Worm (Caenorhabditis elegans) whole organism, L2 larva: ENCODE measurements around the gene F38E11.6.

Source experiments
- C34F6.9 ChIP-seq: fragments of 150-350 bp; optimal IDR thresholded peaks from 2 replicates; lab custom pipeline; 2014; ENCODE audit warnings: missing biosample characterization, missing genetic modification characterization
- F13H6.1 ChIP-seq: sonication (generic microtip); optimal IDR thresholded peaks from 2 replicates; lab custom pipeline; 2016; ENCODE audit warnings: missing genetic modification characterization, missing compliant biosample characterization
- R02D3.7 ChIP-seq: fragments of 150-350 bp; optimal IDR thresholded peaks from 2 replicates; lab custom pipeline; 2014; ENCODE audit warnings: missing biosample characterization, missing genetic modification characterization
- Y55F3AM.14 ChIP-seq: fragments of 200-800 bp; sonication (Bioruptor generic); optimal IDR thresholded peaks from 2 replicates; lab custom pipeline; 2018; ENCODE audit warnings: mild to moderate bottlenecking, missing genetic modification characterization, missing compliant biosample characterization
- ZK546.5 ChIP-seq: sonication (generic microtip); optimal IDR thresholded peaks from 2 replicates; lab custom pipeline; 2017; ENCODE audit warnings: missing biosample characterization, missing genetic modification characterization
- alr-1 ChIP-seq: fragments of 150-350 bp; optimal IDR thresholded peaks from 2 replicates; lab custom pipeline; 2014; ENCODE audit warnings: missing biosample characterization, missing genetic modification characterization
- aly-2 ChIP-seq: fragments of 150-350 bp; optimal IDR thresholded peaks from 2 replicates; lab custom pipeline; 2014; ENCODE audit warnings: missing biosample characterization, missing genetic modification characterization
- ama-1 ChIP-seq: fragments of 150-350 bp; optimal IDR thresholded peaks from 2 replicates; lab custom pipeline; 2018; ENCODE audit warnings: inconsistent platforms
- blmp-1 ChIP-seq: sonication (generic microtip); optimal IDR thresholded peaks from 2 replicates; lab custom pipeline; 2017; ENCODE audit warnings: missing genetic modification characterization, mild to moderate bottlenecking, missing compliant biosample characterization, antibody characterized with exemption, moderate library complexity; ENCODE audit not compliant: insufficient read depth
- ceh-16 ChIP-seq: fragments of 150-350 bp; optimal IDR thresholded peaks from 2 replicates; lab custom pipeline; 2014; ENCODE audit warnings: missing biosample characterization, missing genetic modification characterization
- crh-2 ChIP-seq: sonication (generic microtip); optimal IDR thresholded peaks from 2 replicates; lab custom pipeline; 2017; ENCODE audit warnings: missing biosample characterization, missing genetic modification characterization
- dmd-4 ChIP-seq: sonication (generic microtip); optimal IDR thresholded peaks from 2 replicates; lab custom pipeline; 2017; ENCODE audit warnings: missing biosample characterization, missing genetic modification characterization
- egl-27 ChIP-seq: sonication (generic microtip); optimal IDR thresholded peaks from 3 replicates; lab custom pipeline; 2017; ENCODE audit warnings: missing biosample characterization, missing genetic modification reagents, missing genetic modification characterization
- elt-1 ChIP-seq: fragments of 150-350 bp; optimal IDR thresholded peaks from 2 replicates; lab custom pipeline; 2014; ENCODE audit warnings: missing biosample characterization, missing genetic modification characterization
- elt-3 ChIP-seq: sonication (generic microtip); optimal IDR thresholded peaks from 2 replicates; lab custom pipeline; 2017; ENCODE audit warnings: missing biosample characterization, missing genetic modification characterization
- fos-1 ChIP-seq: fragments of 150-350 bp; optimal IDR thresholded peaks from 2 replicates; lab custom pipeline; 2014; ENCODE audit warnings: missing biosample characterization, missing genetic modification characterization
- gmeb-1 ChIP-seq: fragments of 150-350 bp; optimal IDR thresholded peaks from 2 replicates; lab custom pipeline; 2014; ENCODE audit warnings: missing biosample characterization, missing genetic modification characterization
- lin-11 ChIP-seq: fragments of 150-350 bp; sonication (generic microtip); optimal IDR thresholded peaks from 2 replicates; lab custom pipeline; 2014; ENCODE audit warnings: missing biosample characterization, missing genetic modification characterization, inconsistent platforms, mixed read lengths
- lin-13 ChIP-seq: fragments of 150-350 bp; optimal IDR thresholded peaks from 2 replicates; lab custom pipeline; 2014; ENCODE audit warnings: missing biosample characterization, missing genetic modification reagents, missing genetic modification characterization
- lin-39 ChIP-seq: fragments of 150-350 bp; optimal IDR thresholded peaks from 2 replicates; lab custom pipeline; 2014; ENCODE audit warnings: missing biosample characterization, missing genetic modification reagents, missing genetic modification characterization
- lsy-2 ChIP-seq, 2 experiments: fragments of 150-350 bp in 1 of 2; sonication (generic microtip) in 1 of 2; optimal IDR thresholded peaks; 2 replicates each; lab custom pipeline; 2014 to 2017; ENCODE audit warnings: missing biosample characterization in 2 of 2, missing genetic modification characterization in 2 of 2
- mab-5 ChIP-seq: fragments of 150-350 bp; optimal IDR thresholded peaks from 2 replicates; lab custom pipeline; 2014; ENCODE audit warnings: missing biosample characterization, missing genetic modification characterization
- mbf-1 ChIP-seq: sonication (generic microtip); optimal IDR thresholded peaks from 2 replicates; lab custom pipeline; 2017; ENCODE audit warnings: missing biosample characterization, missing genetic modification characterization
- nhr-10 ChIP-seq: sonication (generic microtip); optimal IDR thresholded peaks from 2 replicates; lab custom pipeline; 2017; ENCODE audit warnings: missing biosample characterization, missing genetic modification characterization
- nhr-11 ChIP-seq: fragments of 150-350 bp; optimal IDR thresholded peaks from 2 replicates; lab custom pipeline; 2014; ENCODE audit warnings: missing biosample characterization, missing genetic modification characterization
- nhr-129 ChIP-seq: fragments of 150-350 bp; optimal IDR thresholded peaks from 2 replicates; lab custom pipeline; 2014; ENCODE audit warnings: missing biosample characterization, missing genetic modification characterization
- nhr-21 ChIP-seq: fragments of 150-350 bp; optimal IDR thresholded peaks from 2 replicates; lab custom pipeline; 2014; ENCODE audit warnings: missing biosample characterization, missing genetic modification characterization
- nhr-23 ChIP-seq: fragments of 150-350 bp; optimal IDR thresholded peaks from 2 replicates; lab custom pipeline; 2014; ENCODE audit warnings: missing biosample characterization, missing genetic modification reagents, missing genetic modification characterization
- nhr-237 ChIP-seq: fragments of 150-350 bp; optimal IDR thresholded peaks from 2 replicates; lab custom pipeline; 2014; ENCODE audit warnings: missing biosample characterization, missing genetic modification characterization
- nhr-25 ChIP-seq: fragments of 150-350 bp; sonication (generic microtip); optimal IDR thresholded peaks from 3 replicates; lab custom pipeline; 2014; ENCODE audit warnings: missing biosample characterization, missing genetic modification characterization
- nhr-77 ChIP-seq: fragments of 150-350 bp; optimal IDR thresholded peaks from 2 replicates; lab custom pipeline; 2014; ENCODE audit warnings: missing biosample characterization, missing genetic modification characterization
- sem-4 ChIP-seq: fragments of 150-350 bp; optimal IDR thresholded peaks from 2 replicates; lab custom pipeline; 2014; ENCODE audit warnings: missing biosample characterization, missing genetic modification reagents, missing genetic modification characterization
- skn-1 ChIP-seq: sonication (generic microtip); optimal IDR thresholded peaks from 2 replicates; lab custom pipeline; 2017; ENCODE audit warnings: missing biosample characterization, missing genetic modification characterization
- sma-3 ChIP-seq: sonication (generic microtip); optimal IDR thresholded peaks from 2 replicates; lab custom pipeline; 2016; ENCODE audit warnings: missing genetic modification reagents, missing genetic modification characterization, missing compliant biosample characterization
- sma-9 ChIP-seq, 2 experiments: fragments of 150-350 bp in 1 of 2; sonication (generic microtip) in 1 of 2; optimal IDR thresholded peaks; 2 replicates each; lab custom pipeline; 2014 to 2016; ENCODE audit warnings: missing genetic modification characterization in 2 of 2, mild to moderate bottlenecking in 1 of 2, missing biosample characterization in 1 of 2, missing compliant biosample characterization in 1 of 2, missing genetic modification reagents in 1 of 2, moderate library complexity in 1 of 2
- snpc-4 ChIP-seq: fragments of 150-350 bp; optimal IDR thresholded peaks from 2 replicates; lab custom pipeline; 2014; ENCODE audit warnings: missing biosample characterization, missing genetic modification characterization
- unc-55 ChIP-seq: fragments of 150-350 bp; sonication (generic microtip); optimal IDR thresholded peaks from 3 replicates; lab custom pipeline; 2014; ENCODE audit warnings: missing biosample characterization, missing genetic modification reagents, missing genetic modification characterization
- zag-1 ChIP-seq: fragments of 150-350 bp; optimal IDR thresholded peaks from 2 replicates; lab custom pipeline; 2014; ENCODE audit warnings: missing biosample characterization, missing genetic modification characterization
- ztf-1 ChIP-seq: fragments of 200-800 bp; sonication (Bioruptor generic); conservative IDR thresholded peaks from 2 replicates; pipeline ENCODE4 v1.3.6; 2022; ENCODE audit warnings: missing genetic modification characterization, missing compliant biosample characterization
- ztf-4 ChIP-seq: fragments of 150-350 bp; optimal IDR thresholded peaks from 2 replicates; lab custom pipeline; 2014; ENCODE audit warnings: missing biosample characterization, missing genetic modification characterization

Gene F38E11.6

ce11 chrIV:9477135-9477928 is 10.0 kb upstream of the F38E11.6 start, which contains the start of gene wrt-3 (continued):
- no peak for TF ChIP-seq elt-1 (tag; lab: Kevin White, UChicago)
- peak; percentile 44 for TF ChIP-seq sma-3
- peak; percentile 65 for TF ChIP-seq nhr-21 (tag; lab: Kevin White, UChicago)
- no peak for TF ChIP-seq mbf-1
- peak; percentile 51 for TF ChIP-seq nhr-129 (tag; lab: Kevin White, UChicago)
- TF ChIP-seq Y55F3AM.14 (GFP tag; lab: Kevin White, UChicago), result peak; percentile 78
- no peak for TF ChIP-seq elt-3 (tag; lab: Kevin White, UChicago)
- peak; percentile 37 for TF ChIP-seq C34F6.9 (tag; lab: Kevin White, UChicago)
- no peak for TF ChIP-seq alr-1 (tag; lab: Kevin White, UChicago)

- TF ChIP-seq elt-3 (tag; lab: Kevin White, UChicago) (no peak), sma-9 (GFP tag; optimal IDR thresholded peaks at IDR 0.05; lab: Kevin White, UChicago) (peak; percentile 7), sma-9 (tag; optimal IDR thresholded peaks at IDR 0.05; lab: Kevin White, UChicago) (no peak)
Measured at ce11 chrIV:9469293-9469692, 2.0 kb upstream of the F38E11.6 start.

DNA sequence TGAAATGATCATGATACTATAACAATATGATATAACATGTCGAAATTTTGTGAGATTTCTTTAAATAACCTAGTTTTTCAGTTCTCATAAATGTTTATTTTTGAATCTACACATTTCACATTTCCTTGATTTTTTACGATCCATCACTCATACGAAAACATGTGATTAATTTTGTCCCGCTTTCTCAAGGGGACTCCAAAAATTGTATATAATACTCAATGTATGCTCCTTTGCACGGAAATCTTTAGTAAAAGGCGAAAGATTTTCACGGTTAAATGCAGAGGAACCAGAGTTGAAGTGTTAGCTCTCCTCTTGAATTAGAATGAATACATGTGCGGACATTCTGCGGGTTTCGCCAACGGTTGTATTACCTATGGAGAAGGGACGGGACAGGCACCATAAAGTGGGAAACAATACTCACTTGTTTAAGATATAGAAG is 3.0 kb downstream of the F38E11.6 start:
- TF ChIP-seq mbf-1, result no peak
- no peak for TF ChIP-seq dmd-4 (tag; lab: Kevin White, UChicago)
- no peak for TF ChIP-seq nhr-23 (tag; lab: Kevin White, UChicago)
- no peak for TF ChIP-seq nhr-77 (tag; lab: Kevin White, UChicago)
- TF ChIP-seq egl-27 (tag; lab: Kevin White, UChicago), result no peak
- peak; percentile 78 for TF ChIP-seq snpc-4
- TF ChIP-seq ZK546.5 (tag; lab: Kevin White, UChicago), result no peak
- no peak for TF ChIP-seq zag-1
- no peak for TF ChIP-seq sem-4 (tag; lab: Kevin White, UChicago)
- peak; percentile 20 for TF ChIP-seq ama-1 (lab: Kevin White, UChicago)

DNA sequence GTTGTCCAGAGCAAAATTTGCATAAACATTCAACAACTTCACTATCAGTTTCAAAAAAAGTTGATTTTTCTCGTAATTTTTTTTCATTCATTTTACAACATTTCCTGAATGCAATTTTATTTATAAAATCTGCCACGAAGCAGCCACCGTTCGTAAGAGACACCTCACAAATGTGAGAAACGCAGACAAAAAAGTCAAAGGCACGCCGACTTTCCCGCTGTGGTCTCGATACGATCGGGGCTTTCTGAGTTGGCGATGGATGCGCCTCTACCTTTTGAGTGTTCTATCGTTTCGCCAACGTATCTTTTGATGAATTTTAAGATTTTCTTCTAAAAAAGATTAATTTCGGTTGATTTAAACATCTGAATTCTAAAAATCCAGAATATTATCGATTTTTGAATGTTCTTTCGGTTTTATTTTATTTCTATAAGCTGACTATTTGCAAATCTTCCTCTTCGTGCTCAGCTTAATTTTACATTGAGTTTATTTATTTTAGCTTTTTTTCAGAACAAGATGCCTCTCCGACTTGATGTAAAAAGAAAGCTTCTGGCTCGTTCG is 8.0 kb downstream of the F38E11.6 start, which contains the start of gene copb-2:
Gene copb-2, plus strand, starts transcription at position 508 of the 558 bp plus-strand sequence.
- peak; percentile 36 for TF ChIP-seq sma-9 (GFP tag; optimal IDR thresholded peaks at IDR 0.05; lab: Kevin White, UChicago)
- TF ChIP-seq sma-9 (tag; optimal IDR thresholded peaks at IDR 0.05; lab: Kevin White, UChicago), result no peak
- no peak for TF ChIP-seq alr-1 (tag; lab: Kevin White, UChicago)
- peak; percentile 20 for TF ChIP-seq fos-1
- no peak for TF ChIP-seq ztf-1 (GFP tag; lab: Robert Waterston, UW)
- no peak for TF ChIP-seq nhr-11 (tag; lab: Kevin White, UChicago)
- no peak for TF ChIP-seq ZK546.5 (tag; lab: Kevin White, UChicago)
- TF ChIP-seq sem-4 (tag; lab: Kevin White, UChicago), result peak; percentile 4
- TF ChIP-seq R02D3.7, result no peak
- peak; percentile 85 for TF ChIP-seq unc-55 (GFP tag; lab: Kevin White, UChicago)
- no peak for TF ChIP-seq aly-2 (tag; lab: Kevin White, UChicago)
- TF ChIP-seq ceh-16 (tag; lab: Kevin White, UChicago), result no peak
- TF ChIP-seq ztf-4, result no peak
- peak; percentile 17 to 84 for TF ChIP-seq lsy-2 (tag; optimal IDR thresholded peaks at IDR 0.05; lab: Kevin White, UChicago)
- peak; percentile 93 for TF ChIP-seq crh-2 (tag; lab: Kevin White, UChicago)
- no peak for TF ChIP-seq egl-27 (tag; lab: Kevin White, UChicago)
- no peak for TF ChIP-seq elt-1 (tag; lab: Kevin White, UChicago)
- TF ChIP-seq nhr-129 (tag; lab: Kevin White, UChicago), result peak; percentile 28
- peak; percentile 36 for TF ChIP-seq nhr-25 (tag; lab: Kevin White, UChicago)
- no peak for TF ChIP-seq F13H6.1
- TF ChIP-seq C34F6.9 (tag; lab: Kevin White, UChicago), result peak; percentile 79
- peak; percentile 12 for TF ChIP-seq ama-1 (lab: Kevin White, UChicago)
- TF ChIP-seq nhr-21 (tag; lab: Kevin White, UChicago), result no peak
- no peak for TF ChIP-seq mab-5
- TF ChIP-seq snpc-4, result peak; percentile 67
- TF ChIP-seq gmeb-1 (tag; lab: Kevin White, UChicago), result peak; percentile 71
- no peak for TF ChIP-seq Y55F3AM.14 (GFP tag; lab: Kevin White, UChicago)
- no peak for TF ChIP-seq nhr-10 (tag; lab: Kevin White, UChicago)
- peak; percentile 20 for TF ChIP-seq sma-3
- TF ChIP-seq nhr-77 (tag; lab: Kevin White, UChicago), result no peak
- TF ChIP-seq skn-1 (tag; lab: Kevin White, UChicago), result no peak
- TF ChIP-seq lin-13, result peak; percentile 68
- no peak for TF ChIP-seq dmd-4 (tag; lab: Kevin White, UChicago)
- no peak for TF ChIP-seq lin-39 (tag; lab: Kevin White, UChicago)
- TF ChIP-seq lin-11 (tag; lab: Kevin White, UChicago), result peak; percentile 55
- no peak for TF ChIP-seq elt-3 (tag; lab: Kevin White, UChicago)
- TF ChIP-seq nhr-237 (tag; lab: Kevin White, UChicago), result no peak
- TF ChIP-seq blmp-1, result no peak
